Fruit fly (Drosophila melanogaster) whole organism, embryonic: ENCODE results near the gene Ns1.
A peak's percentile ranks its signal among the peaks of the same experiment; 100 is the strongest.

Experiments
- Atf6 ChIP-seq: fragments of 200-800 bp; sonication (Bioruptor generic); IDR thresholded peaks from 2 replicates; pipeline ENCODE4 v1.3.6; 2022; ENCODE audit warnings: missing biosample characterization, missing genetic modification characterization
- B-H2 ChIP-seq: fragments of 200-800 bp; sonication (Bioruptor generic); optimal IDR thresholded peaks from 2 replicates; lab custom pipeline; 2018; ENCODE audit warnings: missing biosample characterization, mild to moderate bottlenecking, missing genetic modification characterization
- Bdp1 ChIP-seq: fragments of 200-800 bp; sonication (Bioruptor generic); optimal IDR thresholded peaks from 3 replicates; lab custom pipeline; 2016; ENCODE audit warnings: missing biosample characterization, missing genetic modification characterization
- CG10209 ChIP-seq: fragments of 200-800 bp; sonication (Bioruptor generic); optimal IDR thresholded peaks from 3 replicates; lab custom pipeline; 2017; ENCODE audit warnings: missing biosample characterization, mild to moderate bottlenecking, missing genetic modification characterization, missing genetic modification reagents
- CG11504 ChIP-seq: fragments of 200-800 bp; sonication (Bioruptor generic); optimal IDR thresholded peaks from 3 replicates; lab custom pipeline; 2019; ENCODE audit warnings: missing biosample characterization, mild to moderate bottlenecking, missing genetic modification characterization, moderate library complexity
- CG11723 ChIP-seq: fragments of 200-800 bp; sonication (Bioruptor generic); optimal IDR thresholded peaks from 2 replicates; lab custom pipeline; 2017; ENCODE audit warnings: missing biosample characterization, mild to moderate bottlenecking, missing genetic modification characterization
- CG12219 ChIP-seq: fragments of 200-800 bp; sonication (Bioruptor generic); optimal IDR thresholded peaks from 3 replicates; lab custom pipeline; 2018; ENCODE audit warnings: missing biosample characterization, mild to moderate bottlenecking, missing genetic modification characterization
- CG13424 ChIP-seq: fragments of 200-800 bp; sonication (Bioruptor generic); optimal IDR thresholded peaks from 2 replicates; lab custom pipeline; 2019; ENCODE audit warnings: missing biosample characterization, mild to moderate bottlenecking, missing genetic modification characterization, moderate library complexity
- CG1603 ChIP-seq: fragments of 200-800 bp; sonication (Bioruptor generic); optimal IDR thresholded peaks from 2 replicates; lab custom pipeline; 2019; ENCODE audit warnings: missing biosample characterization, mild to moderate bottlenecking, missing genetic modification characterization, moderate library complexity
- CG17359 ChIP-seq: fragments of 200-800 bp; sonication (Bioruptor generic); optimal IDR thresholded peaks from 3 replicates; lab custom pipeline; 2018; ENCODE audit warnings: missing biosample characterization, mild to moderate bottlenecking, missing genetic modification characterization, moderate library complexity
- CG18011 ChIP-seq: fragments of 200-800 bp; sonication (Bioruptor generic); optimal IDR thresholded peaks from 2 replicates; lab custom pipeline; 2017; ENCODE audit warnings: missing biosample characterization, missing genetic modification characterization, mild to moderate bottlenecking, moderate library complexity, missing genotype
- CG18599 ChIP-seq: fragments of 200-800 bp; sonication (Bioruptor generic); optimal IDR thresholded peaks from 3 replicates; lab custom pipeline; 2017; ENCODE audit warnings: missing biosample characterization, missing genetic modification characterization, mild to moderate bottlenecking, moderate library complexity, missing genetic modification reagents
- CG2120 ChIP-seq: fragments of 200-800 bp; sonication (Bioruptor generic); optimal IDR thresholded peaks from 3 replicates; lab custom pipeline; 2016; ENCODE audit warnings: missing biosample characterization, missing genetic modification characterization
- CG33557 ChIP-seq: fragments of 200-800 bp; sonication (Bioruptor generic); optimal IDR thresholded peaks from 2 replicates; lab custom pipeline; 2019; ENCODE audit warnings: missing biosample characterization, mild to moderate bottlenecking, missing genetic modification characterization, moderate library complexity
- CG4282 ChIP-seq: fragments of 200-800 bp; sonication (Bioruptor generic); optimal IDR thresholded peaks from 2 replicates; lab custom pipeline; 2016; ENCODE audit warnings: missing biosample characterization, missing genetic modification characterization
- CG9215 ChIP-seq: fragments of 200-800 bp; sonication (Bioruptor generic); IDR thresholded peaks from 2 replicates; pipeline ENCODE4 v1.3.6; 2022; ENCODE audit warnings: missing biosample characterization, missing genetic modification characterization
- Camta ChIP-seq: fragments of 200-800 bp; sonication (Bioruptor generic); optimal IDR thresholded peaks from 2 replicates; lab custom pipeline; 2016; ENCODE audit warnings: missing biosample characterization, missing genetic modification characterization
- Chrac-16 ChIP-seq: fragments of 200-800 bp; sonication (Bioruptor generic); optimal IDR thresholded peaks from 3 replicates; lab custom pipeline; 2016; ENCODE audit warnings: missing biosample characterization, missing genetic modification characterization
- E2f1 ChIP-seq: fragments of 200-800 bp; sonication (Bioruptor generic); IDR thresholded peaks from 2 replicates; pipeline ENCODE4 v1.3.6; 2022; ENCODE audit warnings: missing biosample characterization, missing genetic modification characterization
- Fer1 ChIP-seq: fragments of 200-800 bp; sonication (Bioruptor generic); optimal IDR thresholded peaks from 2 replicates; lab custom pipeline; 2017; ENCODE audit warnings: missing biosample characterization, mild to moderate bottlenecking, missing genetic modification characterization
- HLH4C ChIP-seq: fragments of 200-800 bp; sonication (Bioruptor generic); IDR thresholded peaks from 3 replicates; pipeline ENCODE4 v1.3.6; 2022; ENCODE audit warnings: missing biosample characterization, missing genetic modification characterization; ENCODE audit not compliant: partially characterized antibody
- Hr39 ChIP-seq: fragments of >200 bp; optimal IDR thresholded peaks from 2 replicates; lab custom pipeline; 2017
- Hr51 ChIP-seq, 2 experiments: fragments of 200-800 bp; sonication (Bioruptor generic); optimal IDR thresholded peaks; 2 replicates in 1 of 2; 3 replicates in 1 of 2; lab custom pipeline; 2016 to 2018; ENCODE audit warnings: missing biosample characterization in 2 of 2, missing genetic modification characterization in 2 of 2, mild to moderate bottlenecking in 1 of 2, moderate library complexity in 1 of 2
- Hr78 ChIP-seq, 2 experiments: fragments of 200-800 bp in 1 of 2; fragments of >200 bp in 1 of 2; sonication (Bioruptor generic) in 1 of 2; optimal IDR thresholded peaks; 2 replicates each; lab custom pipeline; 2017 to 2019; ENCODE audit warnings: missing biosample characterization in 2 of 2, missing genetic modification characterization in 2 of 2, mild to moderate bottlenecking in 1 of 2, moderate library complexity in 1 of 2
- Lhr ChIP-seq: fragments of 200-800 bp; sonication (Bioruptor generic); optimal IDR thresholded peaks from 3 replicates; lab custom pipeline; 2017; ENCODE audit warnings: mild to moderate bottlenecking, missing biosample characterization, missing genetic modification reagents, missing genetic modification characterization
- Lim3 ChIP-seq: fragments of 200-800 bp; sonication (Bioruptor generic); IDR thresholded peaks from 2 replicates; pipeline ENCODE4 v1.3.6; 2022; ENCODE audit warnings: missing biosample characterization, missing genetic modification characterization
- Side ChIP-seq: fragments of 200-800 bp; sonication (Bioruptor generic); optimal IDR thresholded peaks from 2 replicates; lab custom pipeline; 2016; ENCODE audit warnings: missing biosample characterization, missing genetic modification characterization
- Ssrp ChIP-seq: fragments of 200-800 bp; sonication (Bioruptor generic); optimal IDR thresholded peaks from 2 replicates; lab custom pipeline; 2018; ENCODE audit warnings: missing biosample characterization, mild to moderate bottlenecking, missing genetic modification characterization, moderate library complexity
- Tbp ChIP-seq: fragments of >200 bp; optimal IDR thresholded peaks from 2 replicates; lab custom pipeline; 2018; ENCODE audit warnings: missing biosample characterization, missing genetic modification characterization
- Vsx1 ChIP-seq: fragments of 200-800 bp; sonication (Bioruptor generic); optimal IDR thresholded peaks from 2 replicates; lab custom pipeline; 2017; ENCODE audit warnings: missing biosample characterization, mild to moderate bottlenecking, missing genetic modification characterization, missing genetic modification reagents
- aop ChIP-seq: fragments of 200-800 bp; sonication (Bioruptor generic); IDR thresholded peaks from 2 replicates; pipeline ENCODE4 v1.3.6; 2022; ENCODE audit warnings: missing biosample characterization, missing genetic modification characterization
- ato ChIP-seq: fragments of 200-800 bp; sonication (Bioruptor generic); IDR thresholded peaks from 2 replicates; pipeline ENCODE4 v1.3.6; 2022; ENCODE audit warnings: missing biosample characterization, missing genetic modification characterization; ENCODE audit not compliant: partially characterized antibody
- btn ChIP-seq: fragments of 200-800 bp; sonication (Bioruptor generic); optimal IDR thresholded peaks from 2 replicates; lab custom pipeline; 2016; ENCODE audit warnings: missing biosample characterization, missing genetic modification characterization
- cato ChIP-seq: fragments of 200-800 bp; sonication (Bioruptor generic); optimal IDR thresholded peaks from 2 replicates; lab custom pipeline; 2016; ENCODE audit warnings: missing biosample characterization, missing genetic modification characterization, borderline replicate concordance
- dmrt11E ChIP-seq: fragments of 200-800 bp; sonication (Bioruptor generic); optimal IDR thresholded peaks from 3 replicates; lab custom pipeline; 2018; ENCODE audit warnings: missing biosample characterization, mild to moderate bottlenecking, missing genetic modification characterization, moderate library complexity
- dysf ChIP-seq: fragments of 200-800 bp; sonication (Bioruptor generic); IDR thresholded peaks from 3 replicates; pipeline ENCODE4 v1.3.6; 2022; ENCODE audit warnings: missing biosample characterization, missing genetic modification characterization
- ewg ChIP-seq: fragments of 200-800 bp; sonication (Bioruptor generic); optimal IDR thresholded peaks from 3 replicates; lab custom pipeline; 2017; ENCODE audit warnings: mild to moderate bottlenecking, missing biosample characterization, missing genetic modification reagents, missing genetic modification characterization
- h ChIP-seq: fragments of >200 bp; optimal IDR thresholded peaks from 2 replicates; lab custom pipeline; 2017
- hb ChIP-seq: fragments of 200-800 bp; sonication (Bioruptor generic); IDR thresholded peaks from 3 replicates; pipeline ENCODE4 v1.3.6; 2022; ENCODE audit warnings: missing biosample characterization, missing genetic modification characterization; ENCODE audit not compliant: partially characterized antibody
- ind ChIP-seq: fragments of 200-800 bp; sonication (Bioruptor generic); optimal IDR thresholded peaks from 3 replicates; lab custom pipeline; 2016; ENCODE audit warnings: missing biosample characterization, missing genetic modification characterization
- lab ChIP-seq: fragments of 200-800 bp; sonication (Bioruptor generic); optimal IDR thresholded peaks from 3 replicates; lab custom pipeline; 2017; ENCODE audit warnings: missing biosample characterization, missing genetic modification characterization, mild to moderate bottlenecking, moderate library complexity, missing genetic modification reagents
- otp ChIP-seq: fragments of 200-800 bp; sonication (Bioruptor generic); IDR thresholded peaks from 3 replicates; pipeline ENCODE4, ENCODE4 v1.3.6; 2022; ENCODE audit warnings: missing biosample characterization, missing genetic modification characterization
- pan ChIP-seq, 4 experiments: fragments of >200 bp in 3 of 4; fragments of 200-800 bp in 1 of 4; sonication (Bioruptor generic) in 1 of 4; optimal IDR thresholded peaks in 3 of 4; IDR thresholded peaks in 1 of 4; 2 replicates each; pipeline versions ENCODE4 v1.3.6 to Lab custom; 2017 to 2022; ENCODE audit warnings: missing biosample characterization in 2 of 4, missing genetic modification characterization in 2 of 4, mixed read lengths in 1 of 4
- peb ChIP-seq: fragments of 200-800 bp; sonication (Bioruptor generic); IDR thresholded peaks from 2 replicates; pipeline ENCODE4 v1.3.6; 2022; ENCODE audit warnings: missing biosample characterization, missing genetic modification characterization
- pnt ChIP-seq: fragments of 200-800 bp; sonication (Bioruptor generic); optimal IDR thresholded peaks from 3 replicates; lab custom pipeline; 2016; ENCODE audit warnings: missing biosample characterization, missing genetic modification characterization
- sens ChIP-seq: fragments of 200-800 bp; sonication (Bioruptor generic); peaks from one replicate; lab custom pipeline; 2016; ENCODE audit warnings: missing biosample characterization, missing genetic modification characterization
- sqz ChIP-seq: fragments of 200-800 bp; sonication (Bioruptor generic); optimal IDR thresholded peaks from 3 replicates; lab custom pipeline; 2018; ENCODE audit warnings: missing biosample characterization, mild to moderate bottlenecking, missing genetic modification characterization
- tna ChIP-seq: fragments of 200-800 bp; sonication (Bioruptor generic); IDR thresholded peaks from 2 replicates; pipeline ENCODE4 v1.3.6; 2022; ENCODE audit warnings: missing biosample characterization, missing genetic modification characterization; ENCODE audit not compliant: partially characterized antibody
- usp ChIP-seq: fragments of >200 bp; optimal IDR thresholded peaks from 2 replicates; lab custom pipeline; 2017; ENCODE audit warnings: missing biosample characterization, missing genetic modification characterization
- zen2 ChIP-seq: fragments of 200-800 bp; sonication (Bioruptor generic); IDR thresholded peaks from 3 replicates; pipeline ENCODE4 v1.3.6; 2022; ENCODE audit warnings: missing biosample characterization, missing genetic modification characterization; ENCODE audit not compliant: partially characterized antibody

Gene Ns1

dm6 chr3R:17079859-17080255, 7.4 kb upstream of the Ns1 start, which contains the start of the genes Keap1 and kuk (continued):
- no peak for TF ChIP-seq pan (optimal IDR thresholded peaks at IDR 0.05; lab: Kevin White, UChicago)
- TF ChIP-seq pan (GFP tag; optimal IDR thresholded peaks at IDR 0.05 in 1 of 2, IDR thresholded peaks at IDR 0.05 in 1 of 2): no peak
- peak; percentile 58 for TF ChIP-seq ewg (GFP tag; lab: Kevin White, UChicago)
- TF ChIP-seq hb (GFP tag; lab: Robert Waterston, UW): peak; percentile 59; the same call in 2 of the 3 replicates
- TF ChIP-seq CG1603 (tag; lab: Kevin White, UChicago): peak; percentile 57
- TF ChIP-seq CG2120 (GFP tag; lab: Kevin White, UChicago): peak; percentile 81
- peak; percentile 61 for TF ChIP-seq tna (GFP tag; lab: Robert Waterston, UW)
- peak; percentile 19 for TF ChIP-seq CG13424 (tag; lab: Kevin White, UChicago)
- peak; percentile 37 for TF ChIP-seq Fer1 (GFP tag; lab: Kevin White, UChicago)
- TF ChIP-seq Tbp (GFP tag; lab: Kevin White, UChicago): peak; percentile 20
- peak; percentile 21 for TF ChIP-seq cato (GFP tag; lab: Kevin White, UChicago)
- TF ChIP-seq Bdp1 (GFP tag; lab: Kevin White, UChicago): peak; percentile 60
- peak; percentile 41 for TF ChIP-seq CG10209 (GFP tag; lab: Kevin White, UChicago)
- no peak for TF ChIP-seq aop
- TF ChIP-seq sqz: peak; percentile 48
- TF ChIP-seq usp (GFP tag; lab: Kevin White, UChicago): no peak
- no peak; the same call in 2 of the 3 replicates for TF ChIP-seq zen2 (GFP tag; lab: Robert Waterston, UW)
- TF ChIP-seq ato: no peak; the same call in 1 of the 2 replicates
- peak; percentile 25; the same call in 1 of the 3 replicates for TF ChIP-seq dysf
- TF ChIP-seq Vsx1 (GFP tag; lab: Kevin White, UChicago): no peak
- no peak for TF ChIP-seq CG33557
- TF ChIP-seq h (lab: Kevin White, UChicago): no peak
- peak; percentile 65 for TF ChIP-seq Camta
- TF ChIP-seq CG4282 (GFP tag; lab: Kevin White, UChicago): no peak
- peak; percentile 92 for TF ChIP-seq Lhr (GFP tag; lab: Kevin White, UChicago)
- TF ChIP-seq btn (GFP tag; lab: Kevin White, UChicago): no peak
- no peak for TF ChIP-seq peb (GFP tag; lab: Robert Waterston, UW)
- peak; percentile 61 for TF ChIP-seq B-H2 (GFP tag; lab: Kevin White, UChicago)
- TF ChIP-seq E2f1: no peak
- TF ChIP-seq ind (GFP tag; lab: Kevin White, UChicago): peak; percentile 49
- peak; percentile 67 for TF ChIP-seq lab (GFP tag; lab: Kevin White, UChicago)
- no peak for TF ChIP-seq Atf6 (GFP tag; lab: Robert Waterston, UW)
- TF ChIP-seq CG9215 (GFP tag; lab: Robert Waterston, UW): peak; percentile 43
- peak; percentile 64 for TF ChIP-seq HLH4C
- TF ChIP-seq otp (GFP tag; lab: Robert Waterston, UW): no peak
- TF ChIP-seq Hr78 (GFP tag; optimal IDR thresholded peaks at IDR 0.05; lab: Kevin White, UChicago): no peak
- TF ChIP-seq CG18599 (GFP tag; lab: Kevin White, UChicago): peak; percentile 43
- TF ChIP-seq CG17359 (tag; lab: Kevin White, UChicago): peak; percentile 99
- TF ChIP-seq dmrt11E (tag; lab: Kevin White, UChicago): no peak
- peak; percentile 89 for TF ChIP-seq sens
- TF ChIP-seq Side (GFP tag; lab: Kevin White, UChicago): no peak
- peak in 1 of 2 experiments; percentile 69 for TF ChIP-seq Hr51 (GFP tag; optimal IDR thresholded peaks at IDR 0.05; lab: Kevin White, UChicago)
- peak; percentile 55 for TF ChIP-seq Chrac-16 (GFP tag; lab: Kevin White, UChicago)
- no peak for TF ChIP-seq Ssrp
- peak; percentile 45 for TF ChIP-seq CG11504 (tag; lab: Kevin White, UChicago)
- no peak for TF ChIP-seq pnt (GFP tag; lab: Kevin White, UChicago)
- peak; percentile 34 for TF ChIP-seq CG18011 (GFP tag; lab: Kevin White, UChicago)
- no peak for TF ChIP-seq CG12219 (GFP tag; lab: Kevin White, UChicago)
- no peak for TF ChIP-seq Lim3
- TF ChIP-seq Hr39 (lab: Kevin White, UChicago): no peak
- no peak for TF ChIP-seq CG11723 (GFP tag; lab: Kevin White, UChicago)
